Worm (Caenorhabditis elegans) whole organism, L2 larva: ENCODE results near the gene T12B5.15.

Experiments
- C34F6.9 ChIP-seq: fragments of 150-350 bp; optimal IDR thresholded peaks from 2 replicates; lab custom pipeline; 2014; ENCODE audit warnings: missing biosample characterization, missing genetic modification characterization
- R02D3.7 ChIP-seq: fragments of 150-350 bp; optimal IDR thresholded peaks from 2 replicates; lab custom pipeline; 2014; ENCODE audit warnings: missing biosample characterization, missing genetic modification characterization
- aly-2 ChIP-seq: fragments of 150-350 bp; optimal IDR thresholded peaks from 2 replicates; lab custom pipeline; 2014; ENCODE audit warnings: missing biosample characterization, missing genetic modification characterization
- blmp-1 ChIP-seq: sonication (generic microtip); optimal IDR thresholded peaks from 2 replicates; lab custom pipeline; 2017; ENCODE audit warnings: missing genetic modification characterization, mild to moderate bottlenecking, missing compliant biosample characterization, antibody characterized with exemption, moderate library complexity; ENCODE audit not compliant: insufficient read depth
- ceh-16 ChIP-seq: fragments of 150-350 bp; optimal IDR thresholded peaks from 2 replicates; lab custom pipeline; 2014; ENCODE audit warnings: missing biosample characterization, missing genetic modification characterization
- ceh-82 ChIP-seq: fragments of 150-350 bp; optimal IDR thresholded peaks from 2 replicates; lab custom pipeline; 2014; ENCODE audit warnings: missing biosample characterization, missing genetic modification characterization
- dmd-4 ChIP-seq: sonication (generic microtip); optimal IDR thresholded peaks from 2 replicates; lab custom pipeline; 2017; ENCODE audit warnings: missing biosample characterization, missing genetic modification characterization
- egl-27 ChIP-seq: sonication (generic microtip); optimal IDR thresholded peaks from 3 replicates; lab custom pipeline; 2017; ENCODE audit warnings: missing biosample characterization, missing genetic modification reagents, missing genetic modification characterization
- elt-1 ChIP-seq: fragments of 150-350 bp; optimal IDR thresholded peaks from 2 replicates; lab custom pipeline; 2014; ENCODE audit warnings: missing biosample characterization, missing genetic modification characterization
- elt-3 ChIP-seq: sonication (generic microtip); optimal IDR thresholded peaks from 2 replicates; lab custom pipeline; 2017; ENCODE audit warnings: missing biosample characterization, missing genetic modification characterization
- fos-1 ChIP-seq: fragments of 150-350 bp; optimal IDR thresholded peaks from 2 replicates; lab custom pipeline; 2014; ENCODE audit warnings: missing biosample characterization, missing genetic modification characterization
- gmeb-1 ChIP-seq: fragments of 150-350 bp; optimal IDR thresholded peaks from 2 replicates; lab custom pipeline; 2014; ENCODE audit warnings: missing biosample characterization, missing genetic modification characterization
- lin-13 ChIP-seq: fragments of 150-350 bp; optimal IDR thresholded peaks from 2 replicates; lab custom pipeline; 2014; ENCODE audit warnings: missing biosample characterization, missing genetic modification reagents, missing genetic modification characterization
- lin-39 ChIP-seq: fragments of 150-350 bp; optimal IDR thresholded peaks from 2 replicates; lab custom pipeline; 2014; ENCODE audit warnings: missing biosample characterization, missing genetic modification reagents, missing genetic modification characterization
- lsy-2 ChIP-seq, 2 experiments: fragments of 150-350 bp in 1 of 2; sonication (generic microtip) in 1 of 2; optimal IDR thresholded peaks; 2 replicates each; lab custom pipeline; 2014 to 2017; ENCODE audit warnings: missing biosample characterization in 2 of 2, missing genetic modification characterization in 2 of 2
- mab-5 ChIP-seq: fragments of 150-350 bp; optimal IDR thresholded peaks from 2 replicates; lab custom pipeline; 2014; ENCODE audit warnings: missing biosample characterization, missing genetic modification characterization
- nhr-10 ChIP-seq: sonication (generic microtip); optimal IDR thresholded peaks from 2 replicates; lab custom pipeline; 2017; ENCODE audit warnings: missing biosample characterization, missing genetic modification characterization
- nhr-12 ChIP-seq: fragments of 150-350 bp; optimal IDR thresholded peaks from 2 replicates; lab custom pipeline; 2014; ENCODE audit warnings: missing biosample characterization, missing genetic modification characterization
- nhr-129 ChIP-seq: fragments of 150-350 bp; optimal IDR thresholded peaks from 2 replicates; lab custom pipeline; 2014; ENCODE audit warnings: missing biosample characterization, missing genetic modification characterization
- nhr-21 ChIP-seq: fragments of 150-350 bp; optimal IDR thresholded peaks from 2 replicates; lab custom pipeline; 2014; ENCODE audit warnings: missing biosample characterization, missing genetic modification characterization
- nhr-237 ChIP-seq: fragments of 150-350 bp; optimal IDR thresholded peaks from 2 replicates; lab custom pipeline; 2014; ENCODE audit warnings: missing biosample characterization, missing genetic modification characterization
- nhr-25 ChIP-seq: fragments of 150-350 bp; sonication (generic microtip); optimal IDR thresholded peaks from 3 replicates; lab custom pipeline; 2014; ENCODE audit warnings: missing biosample characterization, missing genetic modification characterization
- nhr-6 ChIP-seq: fragments of 150-350 bp; optimal IDR thresholded peaks from 2 replicates; lab custom pipeline; 2014; ENCODE audit warnings: missing biosample characterization, missing genetic modification characterization
- nhr-77 ChIP-seq: fragments of 150-350 bp; optimal IDR thresholded peaks from 2 replicates; lab custom pipeline; 2014; ENCODE audit warnings: missing biosample characterization, missing genetic modification characterization
- peb-1 ChIP-seq: fragments of 150-350 bp; optimal IDR thresholded peaks from 2 replicates; lab custom pipeline; 2014; ENCODE audit warnings: missing biosample characterization, missing genetic modification characterization
- sem-4 ChIP-seq: fragments of 150-350 bp; optimal IDR thresholded peaks from 2 replicates; lab custom pipeline; 2014; ENCODE audit warnings: missing biosample characterization, missing genetic modification reagents, missing genetic modification characterization
- sma-9 ChIP-seq, 2 experiments: fragments of 150-350 bp in 1 of 2; sonication (generic microtip) in 1 of 2; optimal IDR thresholded peaks; 2 replicates each; lab custom pipeline; 2014 to 2016; ENCODE audit warnings: missing genetic modification characterization in 2 of 2, mild to moderate bottlenecking in 1 of 2, missing biosample characterization in 1 of 2, missing compliant biosample characterization in 1 of 2, missing genetic modification reagents in 1 of 2, moderate library complexity in 1 of 2
- snpc-4 ChIP-seq: fragments of 150-350 bp; optimal IDR thresholded peaks from 2 replicates; lab custom pipeline; 2014; ENCODE audit warnings: missing biosample characterization, missing genetic modification characterization
- unc-39 ChIP-seq: fragments of 150-350 bp; optimal IDR thresholded peaks from 2 replicates; lab custom pipeline; 2014; ENCODE audit warnings: missing biosample characterization, missing genetic modification characterization
- unc-55 ChIP-seq: fragments of 150-350 bp; sonication (generic microtip); optimal IDR thresholded peaks from 3 replicates; lab custom pipeline; 2014; ENCODE audit warnings: missing biosample characterization, missing genetic modification reagents, missing genetic modification characterization
- unc-62 ChIP-seq: fragments of 150-350 bp; optimal IDR thresholded peaks from 2 replicates; lab custom pipeline; 2014; ENCODE audit warnings: missing biosample characterization, missing genetic modification reagents, missing genetic modification characterization
- zag-1 ChIP-seq: fragments of 150-350 bp; optimal IDR thresholded peaks from 2 replicates; lab custom pipeline; 2014; ENCODE audit warnings: missing biosample characterization, missing genetic modification characterization
- ztf-11 ChIP-seq: sonication (generic microtip); optimal IDR thresholded peaks from 2 replicates; lab custom pipeline; 2017; ENCODE audit warnings: missing biosample characterization, missing genetic modification characterization

The T12B5.15 gene

ce11 chrIII:955981-956380, 1.5 kb upstream of the T12B5.15 start, which contains the start of gene fbxa-54:
TSS of gene fbxa-54 (plus strand) at chrIII:956334.
- TF ChIP-seq nhr-77 (tag; lab: Kevin White, UChicago) = no peak
- no peak for TF ChIP-seq nhr-12
- TF ChIP-seq gmeb-1 (tag; lab: Kevin White, UChicago) = peak; percentile 9
- TF ChIP-seq fos-1 (tag; lab: Kevin White, UChicago) = peak; percentile 84
- TF ChIP-seq, all 48 proteins: peak for 2

- TF ChIP-seq ceh-16 (tag; lab: Kevin White, UChicago) (no peak), C34F6.9 (peak; percentile 21), nhr-10 (no peak), gmeb-1 (tag; lab: Kevin White, UChicago) (peak; percentile 31), nhr-77 (tag; lab: Kevin White, UChicago) (no peak), nhr-12 (no peak), unc-39 (tag; lab: Kevin White, UChicago) (no peak), aly-2 (tag; lab: Kevin White, UChicago) (no peak), ceh-82 (tag; lab: Kevin White, UChicago) (no peak), unc-62 (GFP tag; lab: Kevin White, UChicago) (no peak), nhr-237 (no peak), egl-27 (no peak)
These were observed 2.3 kb downstream of the T12B5.15 start, which contains the start of gene fbxa-10 for ce11 chrIII:952184-952583. TSS of gene fbxa-10 (plus strand) at chrIII:952390.

DNA sequence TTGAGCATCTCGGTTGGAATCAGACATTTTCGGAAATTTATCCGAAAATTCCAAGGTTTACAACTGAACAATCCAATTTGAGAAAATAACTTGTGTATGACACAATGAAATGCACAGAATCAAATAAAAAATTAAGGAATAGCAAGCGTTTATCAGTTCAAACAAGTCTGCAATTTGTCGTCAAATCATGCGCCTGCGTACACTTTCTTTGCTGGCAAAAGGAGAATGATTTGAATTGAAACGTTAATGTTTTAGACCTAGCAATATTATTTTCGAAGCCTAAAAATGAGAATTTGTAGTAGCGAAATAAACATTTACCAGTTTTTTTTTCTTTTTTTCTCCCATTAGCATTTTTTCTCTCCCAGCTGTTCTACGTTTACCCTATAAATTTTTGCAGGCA, 4.0 kb downstream of the T12B5.15 start, which contains the start of the genes fbxa-67 and fbxa-11:
TSS of gene fbxa-67 (minus strand) at position 199 of the 400 bp plus-strand sequence.
TSS of gene fbxa-11 (plus strand) at position 398 of the 400 bp plus-strand sequence.
- TF ChIP-seq blmp-1 (tag; lab: Kevin White, UChicago) (no peak), unc-39 (tag; lab: Kevin White, UChicago) (no peak), nhr-25 (tag; lab: Kevin White, UChicago) (no peak), aly-2 (tag; lab: Kevin White, UChicago) (no peak), nhr-12 (no peak), dmd-4 (tag; lab: Kevin White, UChicago) (no peak), egl-27 (no peak), C34F6.9 (peak; percentile 39), elt-1 (tag; lab: Kevin White, UChicago) (no peak), nhr-77 (tag; lab: Kevin White, UChicago) (no peak), snpc-4 (tag; lab: Kevin White, UChicago) (no peak), nhr-6 (no peak), sem-4 (tag; lab: Kevin White, UChicago) (no peak), lin-13 (GFP tag; lab: Kevin White, UChicago) (peak; percentile 2), ceh-82 (tag; lab: Kevin White, UChicago) (no peak), sma-9 (GFP tag; optimal IDR thresholded peaks at IDR 0.05; lab: Kevin White, UChicago) (no peak), sma-9 (tag; optimal IDR thresholded peaks at IDR 0.05; lab: Kevin White, UChicago) (no peak), ztf-11 (no peak), lin-39 (tag; lab: Kevin White, UChicago) (no peak), mab-5 (tag; lab: Kevin White, UChicago) (no peak), nhr-10 (no peak), lsy-2 (tag; optimal IDR thresholded peaks at IDR 0.05; lab: Kevin White, UChicago) (peak in 1 of 2 experiments; percentile 54), peb-1 (tag; lab: Kevin White, UChicago) (no peak), unc-55 (peak; percentile 59), unc-62 (GFP tag; lab: Kevin White, UChicago) (no peak), nhr-21 (tag; lab: Kevin White, UChicago) (no peak), zag-1 (tag; lab: Kevin White, UChicago) (no peak)

DNA sequence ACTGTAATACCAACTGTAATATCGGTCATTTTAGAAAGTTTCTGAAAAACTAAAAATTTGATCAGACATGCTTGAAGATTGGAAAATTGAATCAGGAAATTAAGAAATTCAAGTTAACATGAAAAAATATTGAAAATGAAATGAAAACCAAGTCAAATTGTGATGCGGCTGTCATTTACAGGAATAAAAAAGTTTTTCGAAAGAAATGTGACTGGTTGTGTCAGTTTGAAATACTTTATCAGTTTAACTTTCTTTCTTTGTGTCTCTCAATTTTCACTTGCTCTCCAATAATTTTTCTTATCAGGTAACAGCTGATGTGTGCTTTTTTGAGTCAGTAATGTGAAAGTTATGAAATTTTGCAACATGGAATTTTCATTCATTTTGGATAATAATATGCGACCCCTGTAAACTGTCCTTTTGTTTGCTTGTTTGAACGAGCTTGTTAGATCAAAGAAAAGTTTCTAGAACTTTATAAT, 8.2 kb downstream of the T12B5.15 start, which contains the start of gene fbxa-60:
TSS of gene fbxa-60 (minus strand) at position 51 of the 476 bp plus-strand sequence.
- TF ChIP-seq elt-1 (tag; lab: Kevin White, UChicago) (no peak), gmeb-1 (tag; lab: Kevin White, UChicago) (peak; percentile 28), nhr-129 (tag; lab: Kevin White, UChicago) (peak; percentile 19), elt-3 (tag; lab: Kevin White, UChicago) (no peak), R02D3.7 (no peak), sma-9 (GFP tag; optimal IDR thresholded peaks at IDR 0.05; lab: Kevin White, UChicago) (peak; percentile 9), sma-9 (tag; optimal IDR thresholded peaks at IDR 0.05; lab: Kevin White, UChicago) (no peak), fos-1 (tag; lab: Kevin White, UChicago) (peak; percentile 83)
